Comparison of ENCODE assay signal across 5 worm cellular contexts in the genomic region with DNA sequence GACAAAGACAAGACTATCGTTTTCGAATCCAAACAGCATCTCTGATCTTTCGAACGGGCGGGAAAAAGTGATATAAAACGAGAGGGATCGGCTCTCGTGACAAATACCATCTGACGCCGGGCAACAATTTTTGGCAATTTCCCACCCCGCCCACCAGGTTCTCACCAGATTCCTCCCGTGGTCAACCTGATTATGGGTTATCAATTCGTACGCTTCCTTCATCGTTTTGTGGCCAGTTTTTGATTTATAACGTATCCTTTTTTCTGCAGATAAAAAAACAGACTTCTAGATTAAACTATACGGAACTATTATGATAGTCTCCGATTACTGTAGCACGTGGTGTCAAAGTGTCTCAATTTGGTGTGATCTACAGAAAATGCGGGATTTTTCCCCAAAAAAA.
TF ChIP-seq lines count a peak whose summit lies in the region.

No protein-coding gene starts in this region.

TF ChIP-seq in whole organism, L1 larva, 84 proteins besides CTCF, POLR2A, EP300 and RAD21 (continues in another document):
- no peak for TF ChIP-seq unc-62 (GFP tag; optimal IDR thresholded peaks at IDR 0.05; lab: Kevin White, UChicago)
- TF ChIP-seq tbx-2 (tag; optimal IDR thresholded peaks at IDR 0.05; lab: Kevin White, UChicago) = no peak
- TF ChIP-seq mef-2 (tag; optimal IDR thresholded peaks at IDR 0.05; lab: Kevin White, UChicago) = no peak
- no peak for TF ChIP-seq ceh-82 (tag; optimal IDR thresholded peaks at IDR 0.05; lab: Kevin White, UChicago)
- TF ChIP-seq dpl-1 (GFP tag; optimal IDR thresholded peaks at IDR 0.05; lab: Kevin White, UChicago) = no peak
- no peak for TF ChIP-seq nhr-76 (tag; optimal IDR thresholded peaks at IDR 0.05; lab: Kevin White, UChicago)
- no peak for TF ChIP-seq sptf-1 (tag; optimal IDR thresholded peaks at IDR 0.05; lab: Kevin White, UChicago)
- no peak for TF ChIP-seq ceh-90 (tag; optimal IDR thresholded peaks at IDR 0.05; lab: Kevin White, UChicago)
- no peak for TF ChIP-seq pqm-1 (tag; optimal IDR thresholded peaks at IDR 0.05; lab: Kevin White, UChicago)
- TF ChIP-seq lin-39 (tag; optimal IDR thresholded peaks at IDR 0.05; lab: Kevin White, UChicago) = no peak
- TF ChIP-seq skn-1 (tag; optimal IDR thresholded peaks at IDR 0.05; lab: Kevin White, UChicago) = no peak
- no peak for TF ChIP-seq irx-1 (tag; optimal IDR thresholded peaks at IDR 0.05; lab: Kevin White, UChicago)
- no peak for TF ChIP-seq hpl-2 (GFP tag; optimal IDR thresholded peaks at IDR 0.05; lab: Kevin White, UChicago)
- TF ChIP-seq nhr-237 (tag; optimal IDR thresholded peaks at IDR 0.05; lab: Kevin White, UChicago) = no peak
- TF ChIP-seq fkh-4 (tag; optimal IDR thresholded peaks at IDR 0.05; lab: Kevin White, UChicago; ENCODE audit: borderline replicate concordance) = no peak
- no peak for TF ChIP-seq ceh-8 (GFP tag; optimal IDR thresholded peaks at IDR 0.05; lab: Kevin White, UChicago)
- no peak for TF ChIP-seq pag-3 (tag; optimal IDR thresholded peaks at IDR 0.05; lab: Kevin White, UChicago; ENCODE audit: borderline replicate concordance, insufficient read depth)

TF ChIP-seq in whole organism, L2 larva, 48 proteins besides CTCF, POLR2A, EP300 and RAD21 (continues in another document):
- TF ChIP-seq gmeb-1 (tag; optimal IDR thresholded peaks at IDR 0.05; lab: Kevin White, UChicago) (no peak), ZK546.5 (tag; optimal IDR thresholded peaks at IDR 0.05; lab: Kevin White, UChicago) (no peak), Y55F3AM.14 (GFP tag; optimal IDR thresholded peaks at IDR 0.05; lab: Kevin White, UChicago) (no peak), nhr-129 (tag; optimal IDR thresholded peaks at IDR 0.05; lab: Kevin White, UChicago) (peak; percentile 21), lin-13 (GFP tag; optimal IDR thresholded peaks at IDR 0.05; lab: Kevin White, UChicago) (no peak), nhr-12 (tag; optimal IDR thresholded peaks at IDR 0.05; lab: Kevin White, UChicago) (no peak), sma-3 (GFP tag; optimal IDR thresholded peaks at IDR 0.05; lab: Kevin White, UChicago) (peak; percentile 21), nhr-23 (tag; optimal IDR thresholded peaks at IDR 0.05; lab: Kevin White, UChicago) (no peak), unc-62 (GFP tag; optimal IDR thresholded peaks at IDR 0.05; lab: Kevin White, UChicago) (no peak), ama-1 (optimal IDR thresholded peaks at IDR 0.05; lab: Kevin White, UChicago) (peak; percentile 44), ztf-4 (tag; optimal IDR thresholded peaks at IDR 0.05; lab: Kevin White, UChicago) (peak; percentile 19), C34F6.9 (tag; optimal IDR thresholded peaks at IDR 0.05; lab: Kevin White, UChicago) (no peak), zag-1 (tag; optimal IDR thresholded peaks at IDR 0.05; lab: Kevin White, UChicago) (no peak), nhr-25 (tag; optimal IDR thresholded peaks at IDR 0.05; lab: Kevin White, UChicago) (peak; percentile 30), lin-39 (tag; optimal IDR thresholded peaks at IDR 0.05; lab: Kevin White, UChicago) (no peak), dmd-4 (tag; optimal IDR thresholded peaks at IDR 0.05; lab: Kevin White, UChicago) (no peak), nhr-77 (tag; optimal IDR thresholded peaks at IDR 0.05; lab: Kevin White, UChicago) (no peak), skn-1 (tag; optimal IDR thresholded peaks at IDR 0.05; lab: Kevin White, UChicago) (no peak), sem-4 (tag; optimal IDR thresholded peaks at IDR 0.05; lab: Kevin White, UChicago) (no peak)

TF ChIP-seq in whole organism, L3 larva, 47 proteins besides CTCF, POLR2A, EP300 and RAD21:
- TF ChIP-seq jun-1 (tag; optimal IDR thresholded peaks at IDR 0.05; lab: Kevin White, UChicago) (peak; percentile 46), snpc-4 (tag; optimal IDR thresholded peaks at IDR 0.05; lab: Kevin White, UChicago) (no peak), skn-1 (tag; optimal IDR thresholded peaks at IDR 0.05; lab: Kevin White, UChicago) (no peak), elt-2 (tag; optimal IDR thresholded peaks at IDR 0.05; lab: Kevin White, UChicago) (no peak), ama-1 (optimal IDR thresholded peaks at IDR 0.05; lab: Kevin White, UChicago) (peak; percentile 15), nfya-1 (tag; optimal IDR thresholded peaks at IDR 0.05; lab: Kevin White, UChicago; ENCODE audit: insufficient read depth) (no peak), lin-15B (tag; optimal IDR thresholded peaks at IDR 0.05; lab: Kevin White, UChicago) (no peak), unc-62 (GFP tag; optimal IDR thresholded peaks at IDR 0.05; lab: Kevin White, UChicago) (no peak), elt-1 (tag; optimal IDR thresholded peaks at IDR 0.05; lab: Kevin White, UChicago) (no peak), egl-5 (tag; optimal IDR thresholded peaks at IDR 0.05; lab: Kevin White, UChicago) (no peak), ztf-11 (tag; optimal IDR thresholded peaks at IDR 0.05; lab: Kevin White, UChicago) (no peak), daf-12 (tag; optimal IDR thresholded peaks at IDR 0.05; lab: Kevin White, UChicago) (no peak), nhr-43 (tag; optimal IDR thresholded peaks at IDR 0.05; lab: Kevin White, UChicago; ENCODE audit: poor library complexity, severe bottlenecking) (peak; percentile 82), aly-2 (tag; optimal IDR thresholded peaks at IDR 0.05; lab: Kevin White, UChicago) (no peak), zag-1 (tag; optimal IDR thresholded peaks at IDR 0.05; lab: Kevin White, UChicago) (no peak)
TF ChIP-seq in whole organism, L3 larva: peak in this region for 3.

TF ChIP-seq in whole organism, L4 larva, 104 proteins besides CTCF, POLR2A, EP300 and RAD21:
- TF ChIP-seq attf-4 (tag; optimal IDR thresholded peaks at IDR 0.05; lab: Kevin White, UChicago) (no peak), dmd-6 (GFP tag; IDR thresholded peaks at IDR 0.05; lab: Robert Waterston, UW) (peak; percentile 15), skn-1 (tag; optimal IDR thresholded peaks at IDR 0.05; lab: Kevin White, UChicago) (no peak), hlh-30 (tag; optimal IDR thresholded peaks at IDR 0.05; lab: Kevin White, UChicago; ENCODE audit: insufficient read depth) (peak; percentile 83), hlh-11 (tag; optimal IDR thresholded peaks at IDR 0.05; lab: Kevin White, UChicago) (peak; percentile 78), snpc-4 (tag; optimal IDR thresholded peaks at IDR 0.05; lab: Kevin White, UChicago) (no peak), nhr-28 (tag; optimal IDR thresholded peaks at IDR 0.05; lab: Kevin White, UChicago) (peak; percentile 39), nhr-48 (tag; optimal IDR thresholded peaks at IDR 0.05; lab: Kevin White, UChicago) (peak; percentile 52), mdl-1 (tag; optimal IDR thresholded peaks at IDR 0.05; lab: Kevin White, UChicago) (peak in 1 of 2 experiments; percentile 25), mxl-3 (GFP tag; optimal IDR thresholded peaks at IDR 0.05; lab: Kevin White, UChicago) (peak; percentile 41), aha-1 (tag; lab: Kevin White, UChicago) (peak; percentile 61), dve-1 (tag; optimal IDR thresholded peaks at IDR 0.05; lab: Kevin White, UChicago; ENCODE audit: insufficient read depth) (peak; percentile 35), jun-1 (tag; optimal IDR thresholded peaks at IDR 0.05; lab: Kevin White, UChicago) (no peak), zfp-3 (GFP tag; conservative IDR thresholded peaks at IDR 0.05; lab: Robert Waterston, UW) (0 out of 2 replicates have a peak, but pooled peaks have one; percentile 41), lsy-2 (tag; optimal IDR thresholded peaks at IDR 0.05; lab: Kevin White, UChicago) (peak in 1 of 2 experiments; percentile 15), F10B5.3 (tag; optimal IDR thresholded peaks at IDR 0.05; lab: Kevin White, UChicago) (no peak), mdt-29 (GFP tag; IDR thresholded peaks at IDR 0.05; lab: Robert Waterston, UW) (peak; percentile 44; the same call in 1 of the 2 replicates), set-16 (GFP tag; IDR thresholded peaks at IDR 0.05; lab: Robert Waterston, UW) (0 out of 2 replicates have a peak, but pooled peaks have one; percentile 26)

TF ChIP-seq in whole organism, young adult, 124 proteins besides CTCF, POLR2A, EP300 and RAD21:
- TF ChIP-seq lsl-1 (GFP tag; optimal IDR thresholded peaks at IDR 0.05; lab: Kevin White, UChicago) (no peak), hmg-1.2 (GFP tag; IDR thresholded peaks at IDR 0.05; lab: Robert Waterston, UW) (0 out of 2 replicates have a peak, but pooled peaks have one; percentile 13), ztf-26 (tag; optimal IDR thresholded peaks at IDR 0.05; lab: Kevin White, UChicago) (peak; percentile 64), atf-7 (tag; optimal IDR thresholded peaks at IDR 0.05; lab: Kevin White, UChicago) (peak; percentile 44), lin-26 (GFP tag; IDR thresholded peaks at IDR 0.05; lab: Robert Waterston, UW) (peak; percentile 7; the same call in 1 of the 2 replicates), nfyb-1 (GFP tag; IDR thresholded peaks at IDR 0.05; lab: Robert Waterston, UW) (0 out of 2 replicates have a peak, but pooled peaks have one; percentile 38), F10E7.11 (tag; optimal IDR thresholded peaks at IDR 0.05; lab: Kevin White, UChicago) (no peak), madf-10 (tag; optimal IDR thresholded peaks at IDR 0.05; lab: Kevin White, UChicago) (no peak), F57C9.4 (tag; optimal IDR thresholded peaks at IDR 0.05; lab: Kevin White, UChicago) (no peak)
